Worm (Caenorhabditis elegans) whole organism, L4/young adult: Measurements from ENCODE around the gene epg-6.

Source experiments
- W03F9.2 ChIP-seq: fragments of 150-350 bp; optimal IDR thresholded peaks from 2 replicates; lab custom pipeline; 2014; ENCODE audit warnings: missing biosample characterization, missing genetic modification characterization
- him-1 ChIP-seq: sonication (generic microtip); optimal IDR thresholded peaks from 2 replicates; lab custom pipeline; 2016; ENCODE audit warnings: missing genotype, missing genetic modification reagents, missing genetic modification characterization, missing compliant biosample characterization

DNA sequence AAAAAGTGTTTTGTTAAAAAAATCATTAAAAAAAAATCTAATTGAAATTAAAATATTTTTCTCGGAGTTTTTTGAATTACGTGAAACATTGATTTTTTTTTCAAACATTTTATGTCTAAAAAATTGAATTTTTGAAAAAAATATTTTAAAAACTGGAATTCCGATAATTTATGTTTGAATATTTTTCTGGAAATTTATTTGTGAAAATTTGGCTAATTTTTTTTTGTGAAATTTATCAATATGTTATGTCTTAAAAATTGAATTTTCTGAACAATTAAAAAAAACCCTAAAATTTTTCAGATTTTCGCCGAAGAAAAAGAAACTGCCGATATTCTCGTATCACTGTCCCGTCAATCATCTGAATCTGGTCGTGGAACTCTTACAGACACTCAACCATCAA, 12.3 kb upstream of the epg-6 start, which contains the start of gene Y39A1A.24:
- TF ChIP-seq him-1 (tag; lab: Kevin White, UChicago) (no peak), W03F9.2 (no peak)
